Fruit fly (Drosophila melanogaster): ENCODE data around the gene Osi22.

DNA sequence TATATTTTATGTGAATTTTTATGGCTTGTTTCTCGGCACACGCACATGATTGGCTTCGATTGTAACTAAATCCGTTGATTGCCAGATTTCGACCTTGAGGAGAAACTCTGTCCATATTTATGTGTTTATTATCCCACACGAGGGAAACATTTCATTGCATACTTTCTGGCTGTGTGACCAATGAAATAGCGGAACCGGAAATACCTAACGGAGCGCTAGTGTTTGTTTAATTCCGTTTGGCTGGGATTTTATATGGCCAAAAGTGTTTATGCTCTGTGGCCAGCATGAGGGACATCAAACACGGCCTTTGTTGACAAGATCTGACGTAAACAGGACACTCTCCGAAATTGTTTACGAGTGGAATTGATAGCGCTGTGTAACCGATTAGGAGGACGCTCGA lies 29.4 kb downstream of the Osi22 start:
- TF ChIP-seq ems (GFP tag; optimal IDR thresholded peaks at IDR 0.05), result no peak
- TF ChIP-seq CoRest (tag; optimal IDR thresholded peaks at IDR 0.05), result peak; percentile 2
- no peak for TF ChIP-seq CG3847 (GFP tag; IDR thresholded peaks at IDR 0.05)
- TF ChIP-seq ewg (GFP tag; optimal IDR thresholded peaks at IDR 0.05), result peak; percentile 7
- TF ChIP-seq Awh (GFP tag; IDR thresholded peaks at IDR 0.05), result no peak; the same call in 1 of the 2 replicates
- TF ChIP-seq CG3838 (GFP tag; optimal IDR thresholded peaks at IDR 0.05), result no peak
- no peak for TF ChIP-seq crc (GFP tag; optimal IDR thresholded peaks at IDR 0.05)
- no peak for TF ChIP-seq p53 (GFP tag; optimal IDR thresholded peaks at IDR 0.05)
- TF ChIP-seq Mes4 (GFP tag; optimal IDR thresholded peaks at IDR 0.05), result peak; percentile 30
- TF ChIP-seq NfI (GFP tag; optimal IDR thresholded peaks at IDR 0.05), result peak; percentile 66

All from whole organism, embryonic.